Worm (Caenorhabditis elegans): ENCODE data around the gene srh-193.
"Not testable (repeated sequence)": the region's sequence is repeated elsewhere in the genome, so short reads cannot be mapped to it uniquely, and the experiment has no call there.

Gene srh-193

DNA sequence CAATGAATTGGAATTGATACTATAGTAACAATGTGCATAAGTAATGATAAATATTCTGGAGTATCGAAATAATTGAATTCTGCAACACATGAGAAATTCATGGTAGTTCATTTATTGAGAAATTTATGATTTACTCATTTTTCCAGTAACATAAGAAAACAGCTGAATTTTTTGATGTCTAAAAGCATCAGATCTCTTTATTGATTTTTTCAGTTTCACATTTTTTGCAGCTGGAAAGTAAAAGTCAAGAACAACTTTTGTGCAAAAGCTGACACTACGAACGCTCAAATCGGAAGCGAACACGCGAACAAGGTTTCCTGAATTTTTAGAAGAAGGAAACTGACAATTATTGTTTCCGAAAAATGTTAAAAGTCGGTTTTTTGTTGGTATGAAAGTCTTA, at the start of gene srh-193:
srh-193 (minus strand) TSS at position 101 of the 400 bp plus-strand sequence.
- peak; percentile 0 for TF ChIP-seq aha-1 (tag)

DNA sequence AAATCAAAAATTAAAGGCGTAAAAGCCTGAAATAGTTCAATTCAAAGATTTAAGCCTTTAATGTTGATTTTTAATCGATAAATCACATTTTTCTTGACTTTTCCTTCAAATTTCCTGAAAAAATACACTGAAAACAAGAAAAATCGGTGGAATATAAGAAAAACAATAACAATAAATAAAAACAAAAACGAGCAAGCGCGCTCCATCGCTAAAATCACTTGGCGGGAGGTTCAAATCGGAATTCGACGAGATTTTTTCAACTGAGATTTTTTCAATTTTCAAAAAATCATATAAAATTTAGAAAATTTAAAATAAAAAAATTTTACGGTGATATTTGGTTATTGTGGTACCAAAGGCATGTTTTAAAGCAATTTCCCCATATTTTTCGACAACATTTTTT, 49.5 kb upstream of the srh-193 start:
- TF ChIP-seq nhr-76 (tag; optimal IDR thresholded peaks at IDR 0.05), result no peak
- no peak for TF ChIP-seq Y48G9A.11 (GFP tag; IDR thresholded peaks at IDR 0.05)
- TF ChIP-seq dpl-1 (GFP tag; optimal IDR thresholded peaks at IDR 0.05), result peak; percentile 50
- no peak for TF ChIP-seq egl-43 (GFP tag; IDR thresholded peaks at IDR 0.05)
- no peak for TF ChIP-seq ceh-28 (tag; optimal IDR thresholded peaks at IDR 0.05)
- TF ChIP-seq attf-4 (tag; optimal IDR thresholded peaks at IDR 0.05), result no peak
- no peak for TF ChIP-seq hlh-30 (tag; optimal IDR thresholded peaks at IDR 0.05; ENCODE audit: insufficient read depth)
- TF ChIP-seq lin-38 (GFP tag; IDR thresholded peaks at IDR 0.05), result peak; percentile 43

DNA sequence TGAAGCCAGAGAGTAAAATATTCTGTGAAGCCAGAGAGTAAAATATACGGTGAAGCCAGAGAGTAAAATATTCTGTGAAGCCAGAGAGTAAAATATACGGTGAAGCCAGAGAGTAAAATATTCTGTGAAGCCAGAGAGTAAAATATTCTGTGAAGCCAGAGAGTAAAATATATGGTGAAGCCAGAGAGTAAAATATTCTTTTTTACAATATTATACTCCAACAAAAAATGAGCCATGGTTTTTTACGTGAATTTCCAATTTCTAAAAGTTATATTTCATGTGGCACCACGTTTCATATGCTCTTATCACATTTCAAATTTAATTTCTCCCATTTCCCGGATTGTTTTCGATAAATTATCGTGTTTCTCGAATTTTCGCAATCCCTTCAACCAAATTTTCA, 46.5 kb upstream of the srh-193 start, which contains the start of gene irld-1:
irld-1 (plus strand) TSS at position 301 of the 400 bp plus-strand sequence.
- TF ChIP-seq dpl-1 (GFP tag; optimal IDR thresholded peaks at IDR 0.05); lin-13 (GFP tag; optimal IDR thresholded peaks at IDR 0.05); daf-8 (GFP tag; IDR thresholded peaks at IDR 0.05): not testable (repeated sequence)

DNA sequence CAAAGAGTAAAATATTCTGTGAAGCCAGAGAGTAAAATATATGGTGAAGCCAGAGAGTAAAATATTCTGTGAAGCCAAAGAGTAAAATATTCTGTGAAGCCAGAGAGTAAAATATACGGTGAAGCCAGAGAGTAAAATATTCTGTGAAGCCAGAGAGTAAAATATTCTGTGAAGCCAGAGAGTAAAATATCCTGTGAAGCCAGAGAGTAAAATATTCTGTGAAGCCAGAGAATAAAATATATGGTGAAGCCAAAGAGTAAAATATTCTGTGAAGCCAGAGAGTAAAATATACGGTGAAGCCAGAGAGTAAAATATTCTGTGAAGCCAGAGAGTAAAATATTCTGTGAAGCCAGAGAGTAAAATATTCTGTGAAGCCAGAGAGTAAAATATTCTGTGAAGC, 43.5 kb upstream of the srh-193 start:
- TF ChIP-seq madf-5 (GFP tag; IDR thresholded peaks at IDR 0.05), result peak in 1 of 2 experiments; percentile 76; a peak in 1 of 4 replicates

DNA sequence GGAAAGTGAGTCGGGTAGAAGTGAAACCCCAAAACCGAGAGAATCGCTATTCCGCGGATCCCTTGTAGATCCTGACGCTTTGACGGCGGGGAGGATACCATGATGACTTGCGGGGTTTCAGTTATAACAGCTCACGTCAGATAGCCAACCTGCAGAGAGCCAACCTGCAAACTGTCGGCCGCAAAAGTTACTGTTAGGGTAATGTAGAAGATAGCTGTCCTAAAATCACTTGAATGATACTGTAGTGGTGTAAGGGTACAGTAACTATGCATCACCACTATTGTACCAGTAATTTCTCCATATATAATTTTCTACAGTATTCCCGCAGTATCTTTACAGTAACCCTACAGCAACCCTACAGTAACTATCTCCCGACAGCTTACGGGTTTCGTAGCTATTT, 42.5 kb upstream of the srh-193 start, which contains the start of gene oac-12:
oac-12 (minus strand) TSS at position 101 of the 400 bp plus-strand sequence.
- no peak for TF ChIP-seq Y75B8A.6 (GFP tag; IDR thresholded peaks at IDR 0.05)
- no peak for TF ChIP-seq zip-11 (GFP tag; IDR thresholded peaks at IDR 0.05)
- TF ChIP-seq cey-2 (tag; optimal IDR thresholded peaks at IDR 0.05; ENCODE audit: borderline replicate concordance, insufficient read depth), result no peak
- TF ChIP-seq lin-39 (tag; optimal IDR thresholded peaks at IDR 0.05), result no peak
- TF ChIP-seq duxl-1 (tag; optimal IDR thresholded peaks at IDR 0.05; ENCODE audit: poor library complexity), result no peak
- TF ChIP-seq ceh-82 (tag; optimal IDR thresholded peaks at IDR 0.05), result no peak
- no peak for TF ChIP-seq lin-29 (GFP tag; IDR thresholded peaks at IDR 0.05)
- no peak for TF ChIP-seq nhr-102 (tag; optimal IDR thresholded peaks at IDR 0.05)
- no peak for TF ChIP-seq jun-1 (tag; optimal IDR thresholded peaks at IDR 0.05)
- no peak for TF ChIP-seq php-3 (GFP tag; IDR thresholded peaks at IDR 0.05)
- TF ChIP-seq nhr-6 (tag; optimal IDR thresholded peaks at IDR 0.05), result no peak
- no peak for TF ChIP-seq tra-1 (GFP tag; IDR thresholded peaks at IDR 0.05)
- no peak for TF ChIP-seq unc-130 (GFP tag; optimal IDR thresholded peaks at IDR 0.05)
- TF ChIP-seq daf-12 (tag; optimal IDR thresholded peaks at IDR 0.05), result no peak

DNA sequence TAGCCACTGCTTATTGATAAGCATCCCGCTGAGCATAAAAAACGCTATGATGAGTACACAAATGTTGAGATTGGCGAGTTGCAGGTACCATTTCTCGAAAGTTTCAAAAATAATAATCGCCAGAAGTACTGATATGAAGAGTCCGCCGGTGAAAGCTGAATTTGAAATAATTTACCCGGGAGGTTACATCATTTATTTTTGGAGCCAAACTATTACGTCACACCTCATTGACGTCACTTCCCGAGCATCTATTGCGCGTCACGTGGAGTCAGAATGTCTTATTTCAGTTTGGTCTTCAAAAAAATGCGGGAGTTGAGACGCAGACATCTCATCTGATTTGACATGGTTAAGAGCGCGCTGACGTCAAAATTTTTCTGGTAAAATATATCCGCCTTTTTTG, 40.8 kb upstream of the srh-193 start:
- TF ChIP-seq dmd-8 (GFP tag; IDR thresholded peaks at IDR 0.05) (no peak), mdl-1 (tag; optimal IDR thresholded peaks at IDR 0.05) (no peak), pqm-1 (tag; optimal IDR thresholded peaks at IDR 0.05) (no peak), skn-1 (tag; optimal IDR thresholded peaks at IDR 0.05) (no peak), lin-39 (tag; optimal IDR thresholded peaks at IDR 0.05) (no peak), pha-4 (GFP tag; IDR thresholded peaks at IDR 0.05) (no peak), pha-4 (tag; optimal IDR thresholded peaks at IDR 0.05) (no peak), nhr-11 (tag; optimal IDR thresholded peaks at IDR 0.05) (no peak), snpc-4 (tag; optimal IDR thresholded peaks at IDR 0.05) (no peak), hif-1 (tag; optimal IDR thresholded peaks at IDR 0.05) (no peak), tag-97 (GFP tag; IDR thresholded peaks at IDR 0.05) (no peak), nhr-6 (tag; optimal IDR thresholded peaks at IDR 0.05) (no peak), egl-43 (GFP tag; IDR thresholded peaks at IDR 0.05) (no peak), mdt-29 (GFP tag; IDR thresholded peaks at IDR 0.05) (no peak)
